Fruit fly (Drosophila melanogaster) whole organism, embryonic: ENCODE measurements around the gene CG33124.

ENCODE experiments used
- CG10543 ChIP-seq: fragments of 200-800 bp; sonication (Bioruptor generic); optimal IDR thresholded peaks from 3 replicates; lab custom pipeline; 2017; ENCODE audit warnings: missing biosample characterization, mild to moderate bottlenecking, missing genetic modification characterization, moderate library complexity
- CG11247 ChIP-seq: fragments of 200-800 bp; sonication (Bioruptor generic); IDR thresholded peaks from 2 replicates; pipeline ENCODE4 v1.3.6; 2022; ENCODE audit warnings: missing biosample characterization, missing genetic modification characterization
- CG11504 ChIP-seq: fragments of 200-800 bp; sonication (Bioruptor generic); optimal IDR thresholded peaks from 3 replicates; lab custom pipeline; 2019; ENCODE audit warnings: missing biosample characterization, mild to moderate bottlenecking, missing genetic modification characterization, moderate library complexity
- CG1233 ChIP-seq: fragments of 200-800 bp; sonication (Bioruptor generic); optimal IDR thresholded peaks from 4 replicates; lab custom pipeline; 2018; ENCODE audit warnings: missing biosample characterization, mild to moderate bottlenecking, missing genetic modification characterization
- CG13424 ChIP-seq: fragments of 200-800 bp; sonication (Bioruptor generic); optimal IDR thresholded peaks from 2 replicates; lab custom pipeline; 2019; ENCODE audit warnings: missing biosample characterization, mild to moderate bottlenecking, missing genetic modification characterization, moderate library complexity
- CG14667 ChIP-seq: fragments of 200-800 bp; sonication (Bioruptor generic); IDR thresholded peaks from 2 replicates; pipeline ENCODE4 v1.3.6; 2022; ENCODE audit warnings: missing biosample characterization, missing genetic modification characterization
- CG1647 ChIP-seq: fragments of 200-800 bp; sonication (Bioruptor generic); optimal IDR thresholded peaks from 3 replicates; lab custom pipeline; 2016; ENCODE audit warnings: missing biosample characterization, missing genetic modification characterization
- CG16813 ChIP-seq: fragments of 200-800 bp; sonication (Bioruptor generic); IDR thresholded peaks from 3 replicates; pipeline ENCODE4 v1.3.6; 2022; ENCODE audit warnings: missing biosample characterization, missing genetic modification characterization; ENCODE audit not compliant: partially characterized antibody
- CG17361 ChIP-seq: fragments of 200-800 bp; sonication (Bioruptor generic); IDR thresholded peaks from 3 replicates; pipeline ENCODE4 v1.3.6; 2022; ENCODE audit warnings: missing biosample characterization, missing genetic modification characterization
- CG7357 ChIP-seq: fragments of 200-800 bp; sonication (Bioruptor generic); IDR thresholded peaks from 3 replicates; pipeline ENCODE4 v1.3.6; 2022; ENCODE audit warnings: missing biosample characterization, missing genetic modification characterization
- CG8281 ChIP-seq: fragments of 200-800 bp; sonication (Bioruptor generic); optimal IDR thresholded peaks from 2 replicates; lab custom pipeline; 2018; ENCODE audit warnings: missing biosample characterization, mild to moderate bottlenecking, missing genetic modification characterization, moderate library complexity
- CG8359 ChIP-seq: fragments of 200-800 bp; sonication (Bioruptor generic); optimal IDR thresholded peaks from 2 replicates; lab custom pipeline; 2017; ENCODE audit warnings: missing biosample characterization, mild to moderate bottlenecking, missing genetic modification characterization, borderline replicate concordance
- CG9609 ChIP-seq: fragments of 200-800 bp; sonication (Bioruptor generic); optimal IDR thresholded peaks from 3 replicates; lab custom pipeline; 2016; ENCODE audit warnings: missing biosample characterization, missing genetic modification characterization
- Camta ChIP-seq: fragments of 200-800 bp; sonication (Bioruptor generic); optimal IDR thresholded peaks from 2 replicates; lab custom pipeline; 2016; ENCODE audit warnings: missing biosample characterization, missing genetic modification characterization
- D ChIP-seq, 2 experiments: fragments of 200-800 bp in 1 of 2; fragments of >200 bp in 1 of 2; sonication (Bioruptor generic) in 1 of 2; optimal IDR thresholded peaks; 2 replicates in 1 of 2; 3 replicates in 1 of 2; lab custom pipeline; 2017; ENCODE audit warnings: mild to moderate bottlenecking in 1 of 2, missing biosample characterization in 1 of 2, missing genetic modification characterization in 1 of 2, missing genetic modification reagents in 1 of 2
- D19A ChIP-seq: fragments of 200-800 bp; optimal IDR thresholded peaks from 3 replicates; lab custom pipeline; 2019; ENCODE audit warnings: missing biosample characterization, mild to moderate bottlenecking, missing genetic modification characterization, moderate library complexity
- Dek ChIP-seq: fragments of 200-800 bp; sonication (Bioruptor generic); optimal IDR thresholded peaks from 3 replicates; lab custom pipeline; 2019; ENCODE audit warnings: missing biosample characterization, mild to moderate bottlenecking, missing genetic modification characterization, moderate library complexity
- Dip3 ChIP-seq: fragments of 200-800 bp; sonication (Bioruptor generic); optimal IDR thresholded peaks from 3 replicates; lab custom pipeline; 2016; ENCODE audit warnings: missing biosample characterization, missing genetic modification characterization
- Doc2 ChIP-seq: fragments of 200-800 bp; sonication (Bioruptor generic); IDR thresholded peaks from 2 replicates; pipeline ENCODE4 v1.3.6; 2022; ENCODE audit warnings: missing biosample characterization, missing genetic modification characterization
- ERR ChIP-seq: fragments of 200-800 bp; sonication (Bioruptor generic); optimal IDR thresholded peaks from 2 replicates; lab custom pipeline; 2016; ENCODE audit warnings: missing biosample characterization, missing genetic modification characterization
- Gug ChIP-seq: fragments of 200-800 bp; sonication (Bioruptor generic); IDR thresholded peaks from 4 replicates; pipeline ENCODE4 v1.3.6; 2022; ENCODE audit warnings: missing biosample characterization, missing genetic modification characterization
- Hr78 ChIP-seq, 2 experiments: fragments of 200-800 bp in 1 of 2; fragments of >200 bp in 1 of 2; sonication (Bioruptor generic) in 1 of 2; optimal IDR thresholded peaks; 2 replicates each; lab custom pipeline; 2017 to 2019; ENCODE audit warnings: missing biosample characterization in 2 of 2, missing genetic modification characterization in 2 of 2, mild to moderate bottlenecking in 1 of 2, moderate library complexity in 1 of 2
- Med ChIP-seq: fragments of 200-800 bp; sonication (Bioruptor generic); peaks from one replicate; lab custom pipeline; 2016; ENCODE audit warnings: missing biosample characterization, missing genetic modification characterization, mild to moderate bottlenecking, inconsistent platforms, moderate library complexity
- Myb ChIP-seq: fragments of 200-800 bp; sonication (Bioruptor generic); optimal IDR thresholded peaks from 2 replicates; lab custom pipeline; 2016; ENCODE audit warnings: missing biosample characterization, missing genetic modification characterization
- NC2α ChIP-seq: fragments of 200-800 bp; sonication (Bioruptor generic); optimal IDR thresholded peaks from 2 replicates; lab custom pipeline; 2016; ENCODE audit warnings: missing biosample characterization, missing genetic modification characterization
- NC2β ChIP-seq: fragments of 200-800 bp; sonication (Bioruptor generic); optimal IDR thresholded peaks from 2 replicates; lab custom pipeline; 2016; ENCODE audit warnings: missing biosample characterization, missing genetic modification characterization
- Nf-YA ChIP-seq: fragments of 200-800 bp; sonication (Bioruptor generic); IDR thresholded peaks from 2 replicates; pipeline ENCODE4 v1.3.6; 2022; ENCODE audit warnings: missing biosample characterization, missing genetic modification characterization
- Optix ChIP-seq: fragments of 200-800 bp; sonication (Bioruptor generic); IDR thresholded peaks from 3 replicates; pipeline ENCODE4 v1.3.6; 2022; ENCODE audit warnings: missing biosample characterization, missing genetic modification characterization
- Spps ChIP-seq: fragments of 200-800 bp; sonication (Bioruptor generic); optimal IDR thresholded peaks from 2 replicates; lab custom pipeline; 2018; ENCODE audit warnings: missing biosample characterization, mild to moderate bottlenecking, missing genetic modification characterization
- Trl ChIP-seq, 3 experiments: fragments of >200 bp in 2 of 3; fragments of 200-800 bp in 1 of 3; sonication (Bioruptor generic) in 1 of 3; optimal IDR thresholded peaks; 2 replicates in 1 of 3; 3 replicates in 2 of 3; lab custom pipeline; 2016 to 2017; ENCODE audit warnings: missing biosample characterization in 1 of 3, missing genetic modification characterization in 1 of 3
- Usf ChIP-seq: fragments of 200-800 bp; sonication (Bioruptor generic); optimal IDR thresholded peaks from 2 replicates; lab custom pipeline; 2017; ENCODE audit warnings: missing genotype, missing biosample characterization, missing genetic modification characterization
- dysf ChIP-seq: fragments of 200-800 bp; sonication (Bioruptor generic); IDR thresholded peaks from 3 replicates; pipeline ENCODE4 v1.3.6; 2022; ENCODE audit warnings: missing biosample characterization, missing genetic modification characterization
- ems ChIP-seq: fragments of 200-800 bp; sonication (Bioruptor generic); optimal IDR thresholded peaks from 3 replicates; lab custom pipeline; 2016; ENCODE audit warnings: missing biosample characterization, missing genetic modification characterization
- en ChIP-seq: fragments of 200-800 bp; sonication (Bioruptor generic); optimal IDR thresholded peaks from 2 replicates; lab custom pipeline; 2016; ENCODE audit warnings: missing biosample characterization, missing genetic modification characterization
- gt ChIP-seq: fragments of 200-800 bp; sonication (Bioruptor generic); IDR thresholded peaks from 2 replicates; pipeline ENCODE4 v1.3.6; 2022; ENCODE audit warnings: missing biosample characterization, missing genetic modification characterization
- her ChIP-seq: fragments of 200-800 bp; sonication (Bioruptor generic); optimal IDR thresholded peaks from 2 replicates; lab custom pipeline; 2016; ENCODE audit warnings: missing biosample characterization, missing genetic modification characterization
- ind ChIP-seq: fragments of 200-800 bp; sonication (Bioruptor generic); optimal IDR thresholded peaks from 3 replicates; lab custom pipeline; 2016; ENCODE audit warnings: missing biosample characterization, missing genetic modification characterization
- jing ChIP-seq: fragments of 200-800 bp; sonication (Bioruptor generic); optimal IDR thresholded peaks from 2 replicates; lab custom pipeline; 2018; ENCODE audit warnings: missing biosample characterization, mild to moderate bottlenecking, missing genetic modification characterization
- knrl ChIP-seq: fragments of 200-800 bp; sonication (Bioruptor generic); IDR thresholded peaks from 3 replicates; pipeline ENCODE4 v1.3.6; 2022; ENCODE audit warnings: missing biosample characterization, missing genetic modification characterization; ENCODE audit not compliant: partially characterized antibody
- peb ChIP-seq: fragments of 200-800 bp; sonication (Bioruptor generic); IDR thresholded peaks from 2 replicates; pipeline ENCODE4 v1.3.6; 2022; ENCODE audit warnings: missing biosample characterization, missing genetic modification characterization
- pfk ChIP-seq: fragments of 200-800 bp; sonication (Bioruptor generic); optimal IDR thresholded peaks from 2 replicates; lab custom pipeline; 2018; ENCODE audit warnings: missing biosample characterization, mild to moderate bottlenecking, missing genetic modification characterization, moderate library complexity
- pnt ChIP-seq: fragments of 200-800 bp; sonication (Bioruptor generic); optimal IDR thresholded peaks from 3 replicates; lab custom pipeline; 2016; ENCODE audit warnings: missing biosample characterization, missing genetic modification characterization
- prd ChIP-seq, 3 experiments: fragments of >200 bp in 2 of 3; fragments of 200-800 bp in 1 of 3; sonication (Bioruptor generic) in 1 of 3; optimal IDR thresholded peaks in 2 of 3; IDR thresholded peaks in 1 of 3; 2 replicates in 2 of 3; 3 replicates in 1 of 3; pipeline versions ENCODE4 v1.3.6 to Lab custom; 2017 to 2022; ENCODE audit warnings: missing biosample characterization in 1 of 3, missing genetic modification characterization in 1 of 3
- repo ChIP-seq: fragments of 200-800 bp; sonication (Bioruptor generic); optimal IDR thresholded peaks from 2 replicates; lab custom pipeline; 2016; ENCODE audit warnings: missing biosample characterization, missing genetic modification characterization
- slp2 ChIP-seq: fragments of 200-800 bp; sonication (Bioruptor generic); optimal IDR thresholded peaks from 2 replicates; lab custom pipeline; 2016; ENCODE audit warnings: missing biosample characterization, missing genetic modification characterization
- wek ChIP-seq: fragments of 200-800 bp; sonication (Bioruptor generic); optimal IDR thresholded peaks from 3 replicates; lab custom pipeline; 2018; ENCODE audit warnings: missing biosample characterization, mild to moderate bottlenecking, missing genetic modification characterization, moderate library complexity
- yki ChIP-seq: fragments of >200 bp; optimal IDR thresholded peaks from 3 replicates; lab custom pipeline; 2018
- zf30C ChIP-seq: fragments of 200-800 bp; sonication (Bioruptor generic); optimal IDR thresholded peaks from 3 replicates; lab custom pipeline; 2018; ENCODE audit warnings: missing biosample characterization, mild to moderate bottlenecking, missing genetic modification characterization

Gene CG33124

dm6 chr2L:2196590-2197474, 12.1 kb downstream of the CG33124 start (continued):
- TF ChIP-seq Optix (GFP tag; lab: Robert Waterston, UW) (no peak), CG10543 (peak; percentile 96), ind (GFP tag; lab: Kevin White, UChicago) (peak; percentile 13), Hr78 (GFP tag; optimal IDR thresholded peaks at IDR 0.05; lab: Kevin White, UChicago) (peak in 1 of 2 experiments; percentile 100), wek (GFP tag; lab: Kevin White, UChicago) (peak; percentile 46), CG14667 (GFP tag; lab: Robert Waterston, UW) (no peak), pnt (GFP tag; lab: Kevin White, UChicago) (no peak), Med (GFP tag; lab: Kevin White, UChicago) (peak; percentile 89), CG11504 (tag; lab: Kevin White, UChicago) (peak; percentile 69), jing (GFP tag; lab: Kevin White, UChicago) (no peak), en (no peak), ems (GFP tag; lab: Kevin White, UChicago) (no peak), D (optimal IDR thresholded peaks at IDR 0.05; lab: Kevin White, UChicago) (peak; percentile 91), D (GFP tag; optimal IDR thresholded peaks at IDR 0.05; lab: Kevin White, UChicago) (peak; percentile 16), Spps (tag; lab: Kevin White, UChicago) (peak; percentile 25), Usf (GFP tag; lab: Kevin White, UChicago) (peak; percentile 68), Nf-YA (no peak), peb (GFP tag; lab: Robert Waterston, UW) (no peak), prd (optimal IDR thresholded peaks at IDR 0.05; lab: Kevin White, UChicago) (no peak), prd (GFP tag; IDR thresholded peaks at IDR 0.05; lab: Robert Waterston, UW) (no peak), slp2 (no peak), Trl (optimal IDR thresholded peaks at IDR 0.05; lab: Kevin White, UChicago) (peak in 1 of 2 experiments; percentile 19), Trl (GFP tag; optimal IDR thresholded peaks at IDR 0.05; lab: Kevin White, UChicago) (no peak), Doc2 (GFP tag; lab: Robert Waterston, UW) (no peak), CG9609 (GFP tag; lab: Kevin White, UChicago) (no peak), Dek (tag; lab: Kevin White, UChicago) (peak; percentile 56), knrl (no peak), NC2α (GFP tag; lab: Kevin White, UChicago) (no peak), pfk (peak; percentile 24), CG8281 (tag; lab: Kevin White, UChicago) (peak; percentile 14), CG13424 (tag; lab: Kevin White, UChicago) (peak; percentile 64), CG8359 (GFP tag; lab: Kevin White, UChicago) (peak; percentile 13), CG1233 (GFP tag; lab: Kevin White, UChicago) (peak; percentile 29), CG11247 (GFP tag; lab: Robert Waterston, UW) (no peak), CG17361 (no peak), CG1647 (no peak), her (GFP tag; lab: Kevin White, UChicago) (peak; percentile 75), CG7357 (peak; percentile 87), Camta (GFP tag; lab: Kevin White, UChicago) (no peak), Dip3 (GFP tag; lab: Kevin White, UChicago) (peak; percentile 19), Myb (GFP tag; lab: Kevin White, UChicago) (peak; percentile 32), ERR (GFP tag; lab: Kevin White, UChicago) (peak; percentile 81), zf30C (GFP tag; lab: Kevin White, UChicago) (no peak), gt (GFP tag; lab: Robert Waterston, UW) (no peak), dysf (GFP tag; lab: Robert Waterston, UW) (no peak), NC2β (GFP tag; lab: Kevin White, UChicago) (no peak), yki (lab: Kevin White, UChicago) (no peak), CG16813 (GFP tag; lab: Robert Waterston, UW) (no peak), Gug (GFP tag; lab: Robert Waterston, UW) (peak; percentile 8; the same call in 1 of the 4 replicates), repo (no peak), D19A (tag; lab: Kevin White, UChicago) (peak; percentile 61)
